Worm (Caenorhabditis elegans) whole organism, L3 larva: ENCODE data around the gene srg-36.
A peak's percentile ranks its signal among the peaks of the same experiment; 100 is the strongest.

Source experiments
- R02D3.7 ChIP-seq: fragments of 150-350 bp; optimal IDR thresholded peaks from 2 replicates; lab custom pipeline; 2014; ENCODE audit warnings: missing biosample characterization, missing genetic modification characterization
- ZK546.5 ChIP-seq: sonication (generic microtip); optimal IDR thresholded peaks from 2 replicates; lab custom pipeline; 2017; ENCODE audit warnings: missing biosample characterization, missing genetic modification characterization
- aly-2 ChIP-seq: fragments of 150-350 bp; optimal IDR thresholded peaks from 2 replicates; lab custom pipeline; 2014; ENCODE audit warnings: missing biosample characterization, missing genetic modification characterization
- ama-1 ChIP-seq: fragments of 150-350 bp; optimal IDR thresholded peaks from 2 replicates; lab custom pipeline; 2018
- ceh-28 ChIP-seq: fragments of 150-350 bp; optimal IDR thresholded peaks from 2 replicates; lab custom pipeline; 2014; ENCODE audit warnings: missing biosample characterization, missing genetic modification reagents, missing genetic modification characterization
- ceh-9 ChIP-seq: sonication (generic microtip); optimal IDR thresholded peaks from 2 replicates; lab custom pipeline; 2018; ENCODE audit warnings: missing biosample characterization, missing genetic modification characterization
- egl-27 ChIP-seq: sonication (generic microtip); optimal IDR thresholded peaks from 4 replicates; lab custom pipeline; 2017; ENCODE audit warnings: missing biosample characterization, missing genetic modification reagents, missing genetic modification characterization
- egl-5 ChIP-seq: fragments of 150-350 bp; optimal IDR thresholded peaks from 2 replicates; lab custom pipeline; 2017; ENCODE audit warnings: missing biosample characterization, missing genetic modification reagents, missing genetic modification characterization, inconsistent platforms
- elt-1 ChIP-seq: fragments of 150-350 bp; optimal IDR thresholded peaks from 2 replicates; lab custom pipeline; 2014; ENCODE audit warnings: missing biosample characterization, missing genetic modification characterization
- elt-2 ChIP-seq: sonication (generic microtip); optimal IDR thresholded peaks from 2 replicates; lab custom pipeline; 2016; ENCODE audit warnings: missing genetic modification reagents, mild to moderate bottlenecking, missing genetic modification characterization, missing compliant biosample characterization
- eor-1 ChIP-seq, 2 experiments: fragments of 150-350 bp; optimal IDR thresholded peaks; 2 replicates each; lab custom pipeline; 2014 to 2018; ENCODE audit warnings: missing biosample characterization in 2 of 2, missing genetic modification characterization in 2 of 2
- fkh-2 ChIP-seq: fragments of 150-350 bp; optimal IDR thresholded peaks from 2 replicates; lab custom pipeline; 2014; ENCODE audit warnings: missing biosample characterization, missing genetic modification reagents, missing genetic modification characterization
- fos-1 ChIP-seq: fragments of 150-350 bp; optimal IDR thresholded peaks from 2 replicates; lab custom pipeline; 2014; ENCODE audit warnings: missing biosample characterization, missing genetic modification characterization
- hmg-11 ChIP-seq: sonication (generic microtip); optimal IDR thresholded peaks from 2 replicates; lab custom pipeline; 2016; ENCODE audit warnings: missing genetic modification characterization, missing compliant biosample characterization
- jun-1 ChIP-seq: fragments of 150-350 bp; optimal IDR thresholded peaks from 2 replicates; lab custom pipeline; 2014; ENCODE audit warnings: missing biosample characterization, missing genetic modification reagents, missing genetic modification characterization
- lin-39 ChIP-seq: fragments of 150-350 bp; optimal IDR thresholded peaks from 2 replicates; lab custom pipeline; 2018; ENCODE audit warnings: missing biosample characterization, missing genetic modification reagents, missing genetic modification characterization
- lsy-12 ChIP-seq: sonication (generic microtip); optimal IDR thresholded peaks from 2 replicates; lab custom pipeline; 2016; ENCODE audit warnings: mild to moderate bottlenecking, missing genetic modification characterization, missing compliant biosample characterization
- mdl-1 ChIP-seq: fragments of 150-350 bp; optimal IDR thresholded peaks from 2 replicates; lab custom pipeline; 2014; ENCODE audit warnings: missing biosample characterization, missing genetic modification characterization
- mml-1 ChIP-seq: fragments of 150-350 bp; sonication (generic microtip); optimal IDR thresholded peaks from 3 replicates; lab custom pipeline; 2014; ENCODE audit warnings: missing biosample characterization, missing genetic modification characterization
- nfya-1 ChIP-seq: sonication (generic microtip); optimal IDR thresholded peaks from 2 replicates; lab custom pipeline; 2017; ENCODE audit warnings: missing genetic modification characterization, mild to moderate bottlenecking, missing compliant biosample characterization, antibody characterized with exemption, moderate library complexity; ENCODE audit not compliant: insufficient read depth
- nhr-11 ChIP-seq: fragments of 150-350 bp; optimal IDR thresholded peaks from 2 replicates; lab custom pipeline; 2014; ENCODE audit warnings: missing biosample characterization, missing genetic modification characterization
- nhr-12 ChIP-seq: fragments of 150-350 bp; optimal IDR thresholded peaks from 2 replicates; lab custom pipeline; 2014; ENCODE audit warnings: missing biosample characterization, missing genetic modification characterization
- nhr-23 ChIP-seq: fragments of 150-350 bp; optimal IDR thresholded peaks from 2 replicates; lab custom pipeline; 2014; ENCODE audit warnings: missing biosample characterization, missing genetic modification reagents, missing genetic modification characterization
- nhr-237 ChIP-seq: fragments of 150-350 bp; optimal IDR thresholded peaks from 2 replicates; lab custom pipeline; 2014; ENCODE audit warnings: missing biosample characterization, missing genetic modification characterization
- nhr-25 ChIP-seq: sonication (generic microtip); optimal IDR thresholded peaks from 2 replicates; lab custom pipeline; 2017; ENCODE audit warnings: missing biosample characterization, missing genetic modification characterization
- nhr-77 ChIP-seq: fragments of 150-350 bp; optimal IDR thresholded peaks from 2 replicates; lab custom pipeline; 2014; ENCODE audit warnings: missing biosample characterization, missing genetic modification characterization
- pha-4 ChIP-seq: fragments of 150-350 bp; optimal IDR thresholded peaks from 2 replicates; lab custom pipeline; 2014; ENCODE audit warnings: missing biosample characterization, missing genetic modification reagents, missing genetic modification characterization
- pqm-1 ChIP-seq: fragments of 150-350 bp; optimal IDR thresholded peaks from 2 replicates; lab custom pipeline; 2017; ENCODE audit warnings: missing biosample characterization, missing genetic modification characterization, inconsistent platforms
- sea-2 ChIP-seq: fragments of 150-350 bp; sonication (generic microtip); optimal IDR thresholded peaks from 4 replicates; lab custom pipeline; 2014; ENCODE audit warnings: missing biosample characterization, missing genetic modification reagents, missing genetic modification characterization
- skn-1 ChIP-seq: fragments of 150-350 bp; optimal IDR thresholded peaks from 2 replicates; lab custom pipeline; 2014; ENCODE audit warnings: missing biosample characterization, missing genetic modification characterization
- tbx-2 ChIP-seq: sonication (generic microtip); optimal IDR thresholded peaks from 2 replicates; lab custom pipeline; 2016; ENCODE audit warnings: mild to moderate bottlenecking, missing genetic modification characterization, missing compliant biosample characterization
- unc-39 ChIP-seq: sonication (generic microtip); optimal IDR thresholded peaks from 4 replicates; lab custom pipeline; 2017; ENCODE audit warnings: missing biosample characterization, missing genetic modification characterization
- unc-62 ChIP-seq: fragments of 150-350 bp; sonication (generic microtip); optimal IDR thresholded peaks from 4 replicates; lab custom pipeline; 2014; ENCODE audit warnings: missing biosample characterization, missing genetic modification reagents, missing genetic modification characterization
- zag-1 ChIP-seq: fragments of 150-350 bp; optimal IDR thresholded peaks from 2 replicates; lab custom pipeline; 2014; ENCODE audit warnings: missing biosample characterization, missing genetic modification characterization
- ztf-11 ChIP-seq: fragments of 150-350 bp; optimal IDR thresholded peaks from 2 replicates; lab custom pipeline; 2014; ENCODE audit warnings: missing biosample characterization, missing genetic modification characterization

srg-36 gene

ce11 chrX:14244493-14244892 lies 10.2 kb upstream of the srg-36 start:
- no peak for TF ChIP-seq egl-5 (tag; lab: Kevin White, UChicago)
- no peak for TF ChIP-seq lsy-12
- no peak for TF ChIP-seq unc-39 (tag; lab: Kevin White, UChicago)
- TF ChIP-seq elt-2 (tag; lab: Kevin White, UChicago) = peak; percentile 21
- TF ChIP-seq R02D3.7 (tag; lab: Kevin White, UChicago) = no peak
- no peak for TF ChIP-seq lin-39 (tag; lab: Kevin White, UChicago)
- TF ChIP-seq nhr-23 (tag; lab: Kevin White, UChicago) = no peak

ce11 chrX:14243345-14243961 lies 9.2 kb upstream of the srg-36 start, which contains the start of gene K04C1.3:
TSS of gene K04C1.3 (minus strand) at chrX:14243395.
- TF ChIP-seq elt-2 (tag; lab: Kevin White, UChicago) (peak; percentile 3), nhr-12 (tag; lab: Kevin White, UChicago) (no peak)

- TF ChIP-seq R02D3.7 (tag; lab: Kevin White, UChicago) (no peak), nhr-23 (tag; lab: Kevin White, UChicago) (no peak), eor-1 (tag; optimal IDR thresholded peaks at IDR 0.05; lab: Kevin White, UChicago) (no peak), hmg-11 (no peak), aly-2 (tag; lab: Kevin White, UChicago) (no peak), mdl-1 (tag; lab: Kevin White, UChicago) (no peak), fkh-2 (tag; lab: Kevin White, UChicago) (no peak), nhr-12 (tag; lab: Kevin White, UChicago) (no peak), nhr-77 (tag; lab: Kevin White, UChicago) (no peak), tbx-2 (no peak), lin-39 (tag; lab: Kevin White, UChicago) (no peak), ceh-9 (no peak), zag-1 (tag; lab: Kevin White, UChicago) (no peak), ama-1 (lab: Kevin White, UChicago) (no peak), pqm-1 (tag; lab: Kevin White, UChicago) (no peak)
Observed at ce11 chrX:14241531-14241930, 7.3 kb upstream of the srg-36 start.

ce11 chrX:14240205-14240604 lies 5.9 kb upstream of the srg-36 start:
- TF ChIP-seq lsy-12 (no peak), mml-1 (tag; lab: Kevin White, UChicago) (no peak), nfya-1 (tag; lab: Kevin White, UChicago) (no peak), jun-1 (no peak), aly-2 (tag; lab: Kevin White, UChicago) (no peak), R02D3.7 (tag; lab: Kevin White, UChicago) (no peak), mdl-1 (tag; lab: Kevin White, UChicago) (no peak), ztf-11 (tag; lab: Kevin White, UChicago) (no peak), ama-1 (lab: Kevin White, UChicago) (no peak), egl-5 (tag; lab: Kevin White, UChicago) (no peak), nhr-25 (no peak), pqm-1 (tag; lab: Kevin White, UChicago) (no peak), nhr-11 (tag; lab: Kevin White, UChicago) (no peak), zag-1 (tag; lab: Kevin White, UChicago) (no peak), tbx-2 (no peak)

ce11 chrX:14238291-14238758 lies 4.1 kb upstream of the srg-36 start, which contains the start of gene K04C1.2:
TSS of gene K04C1.2 (plus strand) at chrX:14238708.
- TF ChIP-seq nfya-1 (tag; lab: Kevin White, UChicago) = peak; percentile 50
- no peak for TF ChIP-seq nhr-23 (tag; lab: Kevin White, UChicago)
- TF ChIP-seq ZK546.5 (tag; lab: Kevin White, UChicago) = no peak
- TF ChIP-seq egl-5 (tag; lab: Kevin White, UChicago) = no peak
- TF ChIP-seq ztf-11 (tag; lab: Kevin White, UChicago) = no peak
- peak; percentile 9 for TF ChIP-seq nhr-25
- TF ChIP-seq sea-2 (GFP tag; lab: Kevin White, UChicago) = no peak
- no peak for TF ChIP-seq eor-1 (tag; optimal IDR thresholded peaks at IDR 0.05; lab: Kevin White, UChicago)
- no peak for TF ChIP-seq nhr-237
- TF ChIP-seq fos-1 (tag; lab: Kevin White, UChicago) = no peak
- TF ChIP-seq ceh-28 (tag; lab: Kevin White, UChicago) = peak; percentile 61
- peak; percentile 44 for TF ChIP-seq pqm-1 (tag; lab: Kevin White, UChicago)
- TF ChIP-seq skn-1 = no peak
- TF ChIP-seq elt-1 = no peak
- peak; percentile 58 for TF ChIP-seq elt-2 (tag; lab: Kevin White, UChicago)
- peak; percentile 42 for TF ChIP-seq lin-39 (tag; lab: Kevin White, UChicago)
- TF ChIP-seq pha-4 (tag; lab: Kevin White, UChicago) = peak; percentile 75
- TF ChIP-seq hmg-11 = peak; percentile 73
- TF ChIP-seq nhr-77 (tag; lab: Kevin White, UChicago) = no peak
- peak; percentile 4 for TF ChIP-seq jun-1
- TF ChIP-seq unc-62 (GFP tag; lab: Kevin White, UChicago) = no peak
- no peak for TF ChIP-seq egl-27 (tag; lab: Kevin White, UChicago)
- TF ChIP-seq, all 47 proteins: peak for 9
